Worm (Caenorhabditis elegans) whole organism, young adult: ENCODE measurements around the gene zfp-1.

Experiments
- C17E4.6 ChIP-seq: fragments of 200-800 bp; sonication (Bioruptor generic); IDR thresholded peaks from 2 replicates; pipeline ENCODE4 v1.3.6; 2022; ENCODE audit warnings: missing genetic modification reagents, missing genetic modification characterization, missing compliant biosample characterization
- F10E7.11 ChIP-seq: sonication (generic microtip); optimal IDR thresholded peaks from 2 replicates; lab custom pipeline; 2017; ENCODE audit warnings: mild to moderate bottlenecking, missing genetic modification characterization, moderate library complexity, missing compliant biosample characterization
- F33H1.4 ChIP-seq: fragments of 200-800 bp; sonication (Bioruptor generic); IDR thresholded peaks from 2 replicates; pipeline ENCODE4 v1.3.6; 2022; ENCODE audit warnings: missing genetic modification reagents, missing genetic modification characterization, missing compliant biosample characterization
- F49E8.2 ChIP-seq: sonication (generic microtip); optimal IDR thresholded peaks from 3 replicates; lab custom pipeline; 2017; ENCODE audit warnings: missing genetic modification characterization, mild to moderate bottlenecking, missing compliant biosample characterization, antibody characterized with exemption, moderate library complexity; ENCODE audit not compliant: insufficient read depth
- F57C9.4 ChIP-seq: sonication (generic microtip); optimal IDR thresholded peaks from 2 replicates; lab custom pipeline; 2017; ENCODE audit warnings: mild to moderate bottlenecking, missing genetic modification characterization, missing compliant biosample characterization
- Y53F4B.3 ChIP-seq: fragments of 200-800 bp; sonication (Bioruptor generic); IDR thresholded peaks from 2 replicates; pipeline ENCODE4 v1.3.6; 2022; ENCODE audit warnings: missing genetic modification reagents, missing genetic modification characterization, missing compliant biosample characterization
- aptf-2 ChIP-seq: fragments of 200-800 bp; sonication (Bioruptor generic); conservative IDR thresholded peaks from 2 replicates; pipeline ENCODE4 v1.3.6; 2022; ENCODE audit warnings: missing genetic modification reagents, missing genetic modification characterization, missing compliant biosample characterization
- atf-7 ChIP-seq: sonication (generic microtip); optimal IDR thresholded peaks from 2 replicates; lab custom pipeline; 2017; ENCODE audit warnings: mild to moderate bottlenecking, missing genetic modification characterization, missing compliant biosample characterization
- athp-1 ChIP-seq: sonication (generic microtip); optimal IDR thresholded peaks from 2 replicates; lab custom pipeline; 2017; ENCODE audit warnings: mild to moderate bottlenecking, missing genetic modification characterization, missing compliant biosample characterization
- attf-3 ChIP-seq: fragments of 200-800 bp; sonication (Bioruptor generic); conservative IDR thresholded peaks from 2 replicates; pipeline ENCODE4 v1.3.6; 2022; ENCODE audit warnings: missing genetic modification reagents, missing genetic modification characterization, missing compliant biosample characterization
- attf-5 ChIP-seq: fragments of 200-800 bp; sonication (Bioruptor generic); optimal IDR thresholded peaks from 2 replicates; lab custom pipeline; 2018; ENCODE audit warnings: mild to moderate bottlenecking, missing genetic modification characterization, missing compliant biosample characterization
- attf-6 ChIP-seq: fragments of 200-800 bp; sonication (Bioruptor generic); IDR thresholded peaks from 2 replicates; pipeline ENCODE4 v1.3.6; 2022; ENCODE audit warnings: missing genetic modification reagents, missing genetic modification characterization, missing compliant biosample characterization
- bed-2 ChIP-seq: fragments of 200-800 bp; sonication (Bioruptor generic); IDR thresholded peaks from 2 replicates; pipeline ENCODE4 v1.3.6; 2022; ENCODE audit warnings: missing genetic modification reagents, missing genetic modification characterization, missing compliant biosample characterization
- ceh-100 ChIP-seq: fragments of 200-800 bp; sonication (Bioruptor generic); IDR thresholded peaks from 2 replicates; pipeline ENCODE4 v1.3.6; 2022; ENCODE audit warnings: missing genetic modification reagents, missing genetic modification characterization, missing compliant biosample characterization
- ceh-91 ChIP-seq: fragments of 200-800 bp; sonication (Bioruptor generic); IDR thresholded peaks from 2 replicates; pipeline ENCODE4 v1.3.6; 2022; ENCODE audit warnings: missing genetic modification reagents, missing genetic modification characterization, missing compliant biosample characterization
- dpl-1 ChIP-seq: fragments of 150-350 bp; optimal IDR thresholded peaks from 2 replicates; lab custom pipeline; 2014; ENCODE audit warnings: missing biosample characterization, missing genetic modification reagents, missing genetic modification characterization
- gei-17 ChIP-seq: fragments of 200-800 bp; sonication (Bioruptor generic); optimal IDR thresholded peaks from 2 replicates; lab custom pipeline; 2018; ENCODE audit warnings: mild to moderate bottlenecking, missing genetic modification characterization, missing compliant biosample characterization
- hlh-26 ChIP-seq: fragments of 200-800 bp; sonication (Bioruptor generic); conservative IDR thresholded peaks from 2 replicates; pipeline ENCODE4 v1.3.6; 2022; ENCODE audit warnings: missing genetic modification reagents, missing genetic modification characterization, missing compliant biosample characterization
- hmg-1.2 ChIP-seq: fragments of 200-800 bp; sonication (Bioruptor generic); IDR thresholded peaks from 2 replicates; pipeline ENCODE4 v1.3.6; 2022; ENCODE audit warnings: missing genetic modification reagents, missing genetic modification characterization, missing compliant biosample characterization
- let-526 ChIP-seq: fragments of 200-800 bp; sonication (Bioruptor generic); IDR thresholded peaks from 2 replicates; pipeline ENCODE4 v1.3.6; 2022; ENCODE audit warnings: missing genetic modification reagents, missing genetic modification characterization, missing compliant biosample characterization
- lin-54 ChIP-seq: fragments of 200-800 bp; sonication (Bioruptor generic); optimal IDR thresholded peaks from 2 replicates; lab custom pipeline; 2018; ENCODE audit warnings: mild to moderate bottlenecking, missing genetic modification characterization, missing compliant biosample characterization
- madf-6 ChIP-seq: fragments of 200-800 bp; sonication (Bioruptor generic); IDR thresholded peaks from 2 replicates; pipeline ENCODE4 v1.3.6; 2022; ENCODE audit warnings: missing genetic modification reagents, missing genetic modification characterization, missing compliant biosample characterization
- madf-8 ChIP-seq: fragments of 200-800 bp; sonication (Bioruptor generic); conservative IDR thresholded peaks from 2 replicates; pipeline ENCODE4 v1.3.6; 2022; ENCODE audit warnings: missing genetic modification reagents, missing genetic modification characterization, missing compliant biosample characterization
- mcd-1 ChIP-seq: fragments of 200-800 bp; sonication (Bioruptor generic); IDR thresholded peaks from 2 replicates; pipeline ENCODE4 v1.3.6; 2022; ENCODE audit warnings: missing genetic modification reagents, missing genetic modification characterization, missing compliant biosample characterization
- nfyb-1 ChIP-seq: fragments of 200-800 bp; sonication (Bioruptor generic); IDR thresholded peaks from 2 replicates; pipeline ENCODE4 v1.3.6; 2022; ENCODE audit warnings: missing genetic modification reagents, missing genetic modification characterization, missing compliant biosample characterization
- nhr-179 ChIP-seq: sonication (generic microtip); optimal IDR thresholded peaks from 2 replicates; lab custom pipeline; 2016; ENCODE audit warnings: mild to moderate bottlenecking, missing genetic modification characterization, missing compliant biosample characterization
- nhr-80 ChIP-seq: sonication (generic microtip); optimal IDR thresholded peaks from 2 replicates; lab custom pipeline; 2016; ENCODE audit warnings: missing genetic modification characterization, missing compliant biosample characterization
- pha-4 ChIP-seq: fragments of 150-350 bp; sonication (generic microtip); optimal IDR thresholded peaks from 2 replicates; lab custom pipeline; 2014; ENCODE audit warnings: missing biosample characterization, missing genetic modification reagents, missing genetic modification characterization
- repo-1 ChIP-seq: sonication (generic microtip); optimal IDR thresholded peaks from 2 replicates; lab custom pipeline; 2017; ENCODE audit warnings: mild to moderate bottlenecking, missing genetic modification characterization, missing compliant biosample characterization
- sdz-38 ChIP-seq: sonication (generic microtip); optimal IDR thresholded peaks from 2 replicates; lab custom pipeline; 2016; ENCODE audit warnings: missing genotype, missing genetic modification characterization, missing compliant biosample characterization
- sea-2 ChIP-seq: fragments of 200-800 bp; sonication (Bioruptor generic); IDR thresholded peaks from 2 replicates; pipeline ENCODE4 v1.3.6; 2022; ENCODE audit warnings: missing genetic modification characterization, missing compliant biosample characterization
- snpc-3.4 ChIP-seq: sonication (generic microtip); optimal IDR thresholded peaks from 2 replicates; lab custom pipeline; 2017; ENCODE audit warnings: missing genetic modification characterization, mild to moderate bottlenecking, missing compliant biosample characterization, antibody characterized with exemption, moderate library complexity, missing genotype, missing genetic modification reagents
- snpc-4 ChIP-seq, 5 experiments: fragments of 150-350 bp in 1 of 5; sonication (generic microtip) in 4 of 5; optimal IDR thresholded peaks; 2 replicates each; lab custom pipeline; 2014 to 2018; ENCODE audit warnings: missing genetic modification characterization in 5 of 5, missing biosample characterization in 3 of 5, antibody characterized with exemption in 2 of 5, mild to moderate bottlenecking in 2 of 5, missing compliant biosample characterization in 2 of 5, missing genotype in 2 of 5, moderate library complexity in 2 of 5, missing genetic modification reagents in 1 of 5
- somi-1 ChIP-seq: fragments of 200-800 bp; sonication (Bioruptor generic); optimal IDR thresholded peaks from 2 replicates; lab custom pipeline; 2018; ENCODE audit warnings: mild to moderate bottlenecking, missing genetic modification characterization, missing compliant biosample characterization
- tbp1 ChIP-seq: fragments of 200-800 bp; sonication (Bioruptor generic); optimal IDR thresholded peaks from 2 replicates; lab custom pipeline; 2018; ENCODE audit warnings: mild to moderate bottlenecking, missing genetic modification characterization, missing compliant biosample characterization
- unc-62 ChIP-seq: fragments of 150-350 bp; optimal IDR thresholded peaks from 2 replicates; lab custom pipeline; 2014; ENCODE audit warnings: missing biosample characterization, missing genetic modification reagents, missing genetic modification characterization
- xnd-1 ChIP-seq: sonication (generic microtip); optimal IDR thresholded peaks from 2 replicates; lab custom pipeline; 2016; ENCODE audit warnings: missing genotype, missing genetic modification reagents, missing genetic modification characterization, missing compliant biosample characterization
- ztf-18 ChIP-seq: sonication (generic microtip); optimal IDR thresholded peaks from 2 replicates; lab custom pipeline; 2016; ENCODE audit warnings: missing genotype, mild to moderate bottlenecking, missing genetic modification characterization, missing compliant biosample characterization
- ztf-26 ChIP-seq: sonication (generic microtip); optimal IDR thresholded peaks from 2 replicates; lab custom pipeline; 2017; ENCODE audit warnings: missing genetic modification characterization, missing compliant biosample characterization
- ztf-3 ChIP-seq: fragments of 200-800 bp; sonication (Bioruptor generic); optimal IDR thresholded peaks from 2 replicates; lab custom pipeline; 2018; ENCODE audit warnings: mild to moderate bottlenecking, missing genetic modification characterization, missing compliant biosample characterization

Gene zfp-1

ce11 chrIII:8847722-8848121, 56.4 kb downstream of the zfp-1 start:
- peak; percentile 30; the same call in 1 of the 2 replicates for TF ChIP-seq hmg-1.2 (GFP tag; lab: Robert Waterston, UW)
- no peak for TF ChIP-seq xnd-1
- no peak for TF ChIP-seq F57C9.4 (tag; lab: Kevin White, UChicago)
- peak; percentile 38 for TF ChIP-seq ztf-18
- peak; percentile 89 for TF ChIP-seq mcd-1 (GFP tag; lab: Robert Waterston, UW)
- TF ChIP-seq snpc-4 (GFP tag; optimal IDR thresholded peaks at IDR 0.05; lab: Kevin White, UChicago), result no peak
- TF ChIP-seq snpc-4 (tag; optimal IDR thresholded peaks at IDR 0.05; lab: Kevin White, UChicago), result peak in 1 of 4 experiments; percentile 27
- TF ChIP-seq nhr-179 (tag; lab: Kevin White, UChicago), result no peak
- TF ChIP-seq madf-6, result peak; percentile 30; the same call in 1 of the 2 replicates
- TF ChIP-seq ceh-91, result no peak
- no peak for TF ChIP-seq snpc-3.4 (tag; lab: Kevin White, UChicago)
- peak; percentile 37 for TF ChIP-seq attf-5 (GFP tag; lab: Kevin White, UChicago)
- TF ChIP-seq, all 124 proteins: peak for 6

DNA sequence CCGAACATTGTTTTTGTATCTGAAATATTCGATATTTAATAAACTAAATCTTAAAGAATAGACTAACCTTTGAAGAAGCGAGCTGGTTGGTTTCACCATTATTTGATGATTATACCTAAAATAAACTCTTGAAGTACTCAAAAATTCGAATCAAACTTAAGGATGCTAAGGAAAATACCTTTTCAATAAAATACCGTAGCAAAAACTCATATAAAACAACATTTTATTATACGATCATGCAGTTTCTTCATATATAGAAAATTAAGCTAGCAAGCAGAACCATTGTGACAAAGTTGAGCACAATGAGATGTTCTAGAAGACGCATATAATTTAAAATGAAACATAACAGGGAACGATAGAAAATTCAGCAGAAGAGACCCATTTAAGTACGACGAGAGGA, 57.0 kb downstream of the zfp-1 start, which contains the start of gene F44E2.7:
Gene F44E2.7 (minus strand): TSS at position 101 of the 400 bp plus-strand sequence.
- TF ChIP-seq nfyb-1, result no peak
- no peak for TF ChIP-seq unc-62 (GFP tag; lab: Kevin White, UChicago)

DNA sequence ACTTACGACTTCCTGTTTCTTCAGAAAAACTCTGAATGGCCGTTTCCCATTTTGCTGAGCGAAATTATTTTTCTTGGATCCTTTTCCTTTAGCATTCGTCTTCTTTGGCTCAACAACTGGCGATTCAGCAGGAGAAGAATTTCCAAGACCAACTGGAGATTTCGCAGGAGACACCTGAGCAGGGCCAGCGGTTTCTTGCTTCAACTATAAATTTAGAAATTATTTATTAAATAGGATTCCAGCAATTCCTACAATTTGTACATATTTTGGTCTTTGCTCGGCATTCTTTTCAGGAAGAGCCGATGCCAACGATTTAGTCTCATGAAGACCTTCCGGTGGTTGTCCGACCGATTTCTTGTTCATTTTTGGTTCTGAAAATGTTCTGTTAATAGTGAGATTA, 58.2 kb downstream of the zfp-1 start, which contains the start of gene F44E2.8:
Gene F44E2.8 (minus strand): TSS at position 371 of the 400 bp plus-strand sequence.
- TF ChIP-seq hlh-26 (GFP tag; lab: Robert Waterston, UW), result no peak
- no peak for TF ChIP-seq snpc-4 (GFP tag; optimal IDR thresholded peaks at IDR 0.05; lab: Kevin White, UChicago)
- no peak for TF ChIP-seq snpc-4 (tag; optimal IDR thresholded peaks at IDR 0.05; lab: Kevin White, UChicago)
- TF ChIP-seq attf-6 (GFP tag; lab: Robert Waterston, UW), result 0 out of 2 replicates have a peak, but pooled peaks have one; percentile 15
- no peak for TF ChIP-seq C17E4.6
- TF ChIP-seq ztf-18, result peak; percentile 17
- 0 out of 2 replicates have a peak, but pooled peaks have one; percentile 52 for TF ChIP-seq nfyb-1
- no peak for TF ChIP-seq dpl-1 (GFP tag; lab: Kevin White, UChicago)
- no peak for TF ChIP-seq nhr-80
- TF ChIP-seq repo-1 (tag; lab: Kevin White, UChicago), result peak; percentile 38
- TF ChIP-seq xnd-1, result peak; percentile 14
- no peak for TF ChIP-seq pha-4 (tag; lab: Kevin White, UChicago)
- peak; percentile 17 for TF ChIP-seq athp-1 (tag; lab: Kevin White, UChicago)
- TF ChIP-seq atf-7 (tag; lab: Kevin White, UChicago), result no peak
- TF ChIP-seq F10E7.11 (tag; lab: Kevin White, UChicago), result no peak
- 0 out of 2 replicates have a peak, but pooled peaks have one; percentile 16 for TF ChIP-seq hmg-1.2 (GFP tag; lab: Robert Waterston, UW)
- peak; percentile 55 for TF ChIP-seq madf-6
- TF ChIP-seq gei-17 (GFP tag; lab: Kevin White, UChicago), result no peak
- TF ChIP-seq Y53F4B.3 (GFP tag; lab: Robert Waterston, UW), result no peak

- TF ChIP-seq somi-1 (GFP tag; lab: Kevin White, UChicago) (no peak), nhr-179 (tag; lab: Kevin White, UChicago) (no peak), hlh-26 (GFP tag; lab: Robert Waterston, UW) (no peak), let-526 (no peak), snpc-3.4 (tag; lab: Kevin White, UChicago) (no peak), F33H1.4 (GFP tag; lab: Robert Waterston, UW) (peak; percentile 54; the same call in 1 of the 2 replicates), ztf-26 (tag; lab: Kevin White, UChicago) (no peak), aptf-2 (GFP tag; lab: Robert Waterston, UW) (no peak), F49E8.2 (no peak), ceh-91 (peak; percentile 41; the same call in 1 of the 2 replicates), ceh-100 (GFP tag; lab: Robert Waterston, UW) (no peak), lin-54 (GFP tag; lab: Kevin White, UChicago) (peak; percentile 93), madf-6 (peak; percentile 78), nhr-80 (peak; percentile 10), hmg-1.2 (GFP tag; lab: Robert Waterston, UW) (peak; percentile 83; the same call in 1 of the 2 replicates), sea-2 (GFP tag; lab: Robert Waterston, UW) (no peak), pha-4 (tag; lab: Kevin White, UChicago) (no peak), ztf-3 (GFP tag; lab: Kevin White, UChicago) (no peak), sdz-38 (tag; lab: Kevin White, UChicago) (no peak), madf-8 (GFP tag; lab: Robert Waterston, UW) (peak; percentile 57), tbp1 (GFP tag; lab: Kevin White, UChicago) (peak; percentile 35), attf-3 (GFP tag; lab: Robert Waterston, UW) (no peak), bed-2 (no peak), F57C9.4 (tag; lab: Kevin White, UChicago) (no peak)
These were observed 59.2 kb downstream of the zfp-1 start, which contains the start of gene F44E2.9 for ce11 chrIII:8850482-8851047. TSS of gene F44E2.9 (minus strand) at chrIII:8850532.
